Fruit fly (Drosophila melanogaster) whole organism: Measurements from ENCODE around the gene geko.

Experiments used
- CG8478 ChIP-seq: fragments of >200 bp; optimal IDR thresholded peaks from 2 replicates; lab custom pipeline; 2018; ENCODE audit warnings: inconsistent platforms
- Dll ChIP-seq: fragments of >200 bp; optimal IDR thresholded peaks from 2 replicates; lab custom pipeline; 2017
- pan ChIP-seq: fragments of >200 bp; optimal IDR thresholded peaks from 2 replicates; lab custom pipeline; 2017

- TF ChIP-seq pan (lab: Kevin White, UChicago) (no peak), CG8478 (lab: Kevin White, UChicago) (no peak), Dll (lab: Kevin White, UChicago) (no peak)
Observed at dm6 chr3L:18186779-18187178, 47.6 kb downstream of the geko start.
